Worm (Caenorhabditis elegans) whole organism, late embryonic: ENCODE results near the gene gst-5.

Experiments
- F13H6.1 ChIP-seq: sonication (generic microtip); optimal IDR thresholded peaks from 2 replicates; lab custom pipeline; 2016; ENCODE audit warnings: missing genetic modification characterization, missing compliant biosample characterization
- ama-1 ChIP-seq: fragments of 150-350 bp; optimal IDR thresholded peaks from 2 replicates; lab custom pipeline; 2014
- ceh-31 ChIP-seq: sonication (generic microtip); optimal IDR thresholded peaks from 2 replicates; lab custom pipeline; 2016; ENCODE audit warnings: missing genetic modification characterization, missing compliant biosample characterization
- ets-4 ChIP-seq: sonication (generic microtip); optimal IDR thresholded peaks from 2 replicates; lab custom pipeline; 2016; ENCODE audit warnings: missing genetic modification characterization, missing compliant biosample characterization
- fax-1 ChIP-seq: sonication (generic microtip); optimal IDR thresholded peaks from 2 replicates; lab custom pipeline; 2016; ENCODE audit warnings: missing genotype, missing genetic modification characterization, missing compliant biosample characterization
- fkh-10 ChIP-seq: fragments of 150-350 bp; optimal IDR thresholded peaks from 2 replicates; lab custom pipeline; 2014; ENCODE audit warnings: missing biosample characterization, missing genetic modification reagents, missing genetic modification characterization
- hlh-15 ChIP-seq: sonication (generic microtip); optimal IDR thresholded peaks from 2 replicates; lab custom pipeline; 2016; ENCODE audit warnings: missing genetic modification characterization, missing compliant biosample characterization
- madf-2 ChIP-seq: sonication (generic microtip); optimal IDR thresholded peaks from 2 replicates; lab custom pipeline; 2017; ENCODE audit warnings: missing genetic modification characterization, missing compliant biosample characterization
- nhr-232 ChIP-seq: sonication (generic microtip); optimal IDR thresholded peaks from 2 replicates; lab custom pipeline; 2016; ENCODE audit warnings: missing genetic modification characterization, missing compliant biosample characterization
- pha-4 ChIP-seq: fragments of 150-350 bp; optimal IDR thresholded peaks from 2 replicates; lab custom pipeline; 2018; ENCODE audit warnings: missing biosample characterization, missing genetic modification reagents, missing genetic modification characterization
- rnt-1 ChIP-seq: sonication (generic microtip); optimal IDR thresholded peaks from 2 replicates; lab custom pipeline; 2016; ENCODE audit warnings: missing genetic modification characterization, missing compliant biosample characterization
- unc-55 ChIP-seq: sonication (generic microtip); optimal IDR thresholded peaks from 2 replicates; lab custom pipeline; 2017; ENCODE audit warnings: missing biosample characterization, missing genetic modification reagents, missing genetic modification characterization

DNA sequence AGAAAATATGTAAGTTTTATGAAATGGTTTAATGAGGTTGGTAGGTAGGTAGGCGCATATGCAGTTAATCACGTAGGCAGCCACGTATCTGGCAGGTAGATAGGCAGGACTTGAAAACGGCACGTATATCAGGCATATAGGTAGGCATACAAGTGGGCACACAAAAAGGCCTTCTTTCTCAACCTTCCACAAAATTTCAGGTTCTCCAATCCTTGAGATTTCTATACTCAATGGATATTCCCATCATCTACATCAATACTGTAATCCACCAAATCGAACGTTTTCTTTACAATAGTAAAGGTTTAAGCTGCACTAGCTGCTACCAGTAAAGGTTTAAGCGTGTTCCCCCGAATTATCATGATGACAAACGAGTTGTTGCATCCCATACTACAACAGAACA lies 17.8 kb upstream of the gst-5 start:
- no peak for TF ChIP-seq ceh-31 (tag; lab: Kevin White, UChicago)
- TF ChIP-seq nhr-232 = no peak
- no peak for TF ChIP-seq ets-4 (tag; lab: Kevin White, UChicago)
- TF ChIP-seq fkh-10 (GFP tag; lab: Kevin White, UChicago) = no peak
- TF ChIP-seq F13H6.1 (tag; lab: Kevin White, UChicago) = no peak
- TF ChIP-seq madf-2 (tag; lab: Kevin White, UChicago) = no peak
- no peak for TF ChIP-seq ama-1 (lab: Kevin White, UChicago)
- TF ChIP-seq rnt-1 (tag; lab: Kevin White, UChicago) = no peak
- no peak for TF ChIP-seq pha-4 (tag; lab: Kevin White, UChicago)
- no peak for TF ChIP-seq unc-55 (GFP tag; lab: Kevin White, UChicago)
- no peak for TF ChIP-seq hlh-15 (tag; lab: Kevin White, UChicago)
- TF ChIP-seq fax-1 (tag; lab: Kevin White, UChicago) = no peak
